Fruit fly (Drosophila melanogaster): ENCODE results near the gene CG31800.

DNA sequence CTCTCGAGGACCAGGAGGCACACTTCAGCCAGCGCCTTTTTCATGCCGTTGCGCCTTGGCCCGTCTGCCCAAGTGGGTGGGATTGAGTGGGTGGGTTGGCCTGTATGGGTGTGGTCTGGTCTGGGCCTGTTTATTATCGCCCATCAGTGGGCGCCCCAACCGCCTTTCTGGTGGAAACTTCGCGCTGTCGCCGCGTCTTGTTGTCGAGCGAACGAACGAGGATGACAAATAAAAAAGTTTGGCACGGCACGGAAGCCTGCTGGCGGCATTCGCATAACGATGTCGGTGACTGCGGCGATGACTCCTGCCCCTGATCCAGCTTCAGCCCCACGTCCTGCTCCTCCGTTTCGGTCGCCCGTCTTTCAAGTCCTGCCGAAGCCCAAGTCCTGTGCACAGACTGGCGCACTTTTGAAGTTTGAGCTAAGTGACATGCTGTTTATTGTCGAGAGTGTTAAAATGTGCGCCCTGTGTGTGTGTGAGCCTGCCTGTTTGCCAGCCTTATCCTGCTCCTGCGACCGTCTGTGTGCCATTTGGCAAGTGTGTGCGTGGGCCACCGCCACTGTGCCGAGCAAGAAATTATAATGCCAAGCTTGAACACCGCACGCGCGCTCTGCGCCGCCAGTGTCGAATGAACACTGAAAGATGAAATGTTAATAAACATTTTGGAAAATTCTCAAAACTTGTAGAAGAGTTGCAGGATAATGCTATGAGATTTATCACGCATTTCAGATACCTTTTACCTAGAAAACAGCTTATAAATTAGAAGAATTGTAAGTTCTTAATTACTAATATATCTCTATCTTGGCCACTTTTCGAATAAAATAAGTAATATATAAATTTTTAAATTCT lies 20.1 kb downstream of the CG31800 start:
- TF ChIP-seq insv (optimal IDR thresholded peaks at IDR 0.05) (no peak), Sin3A (optimal IDR thresholded peaks at IDR 0.05) (no peak), ttk (optimal IDR thresholded peaks at IDR 0.05) (no peak), psq (optimal IDR thresholded peaks at IDR 0.05) (no peak), h (optimal IDR thresholded peaks at IDR 0.05) (no peak)
